Worm (Caenorhabditis elegans): ENCODE results near the gene T04F8.8.

The T04F8.8 gene

ce11 chrX:11608110-11608759, 39.0 kb upstream of the T04F8.8 start:
- TF ChIP-seq dmd-6 (GFP tag; IDR thresholded peaks at IDR 0.05): peak; percentile 81
- TF ChIP-seq nhr-28 (tag; optimal IDR thresholded peaks at IDR 0.05): no peak
- TF ChIP-seq nhr-48 (tag; optimal IDR thresholded peaks at IDR 0.05): peak; percentile 60
- peak; percentile 24 for TF ChIP-seq T20F7.1 (GFP tag; optimal IDR thresholded peaks at IDR 0.05)
- TF ChIP-seq zfp-2 (tag; optimal IDR thresholded peaks at IDR 0.05): no peak
- TF ChIP-seq daf-16 (GFP tag; optimal IDR thresholded peaks at IDR 0.05): peak in 1 of 2 experiments; percentile 71
- TF ChIP-seq daf-16 (tag; optimal IDR thresholded peaks at IDR 0.05): no peak
- TF ChIP-seq dve-1 (tag; optimal IDR thresholded peaks at IDR 0.05; ENCODE audit: insufficient read depth): peak; percentile 64

DNA sequence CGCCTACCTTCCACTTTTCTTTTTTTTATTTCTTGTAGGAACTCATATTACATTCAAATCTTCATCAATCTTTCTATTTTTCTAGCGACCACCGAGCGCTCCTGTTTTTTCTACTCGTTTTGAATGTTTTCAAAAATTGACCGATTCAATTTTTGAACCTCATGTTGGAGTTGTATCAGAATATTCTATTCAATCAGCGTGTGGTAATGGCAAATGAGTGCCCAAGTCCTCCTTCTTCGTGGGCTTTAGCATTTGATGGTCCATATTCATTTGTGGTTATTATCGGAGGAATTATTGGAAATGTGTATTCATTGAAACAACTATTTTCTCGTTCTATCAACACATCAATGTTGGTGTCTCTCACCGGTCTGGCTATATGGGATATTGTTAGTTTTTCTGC, 29.9 kb upstream of the T04F8.8 start, which contains the start of gene F52D10.4:
F52D10.4 (plus strand) TSS at position 84 of the 400 bp plus-strand sequence.
- no peak for TF ChIP-seq ztf-7 (tag; optimal IDR thresholded peaks at IDR 0.05)
- peak in 1 of 2 experiments; percentile 62 for TF ChIP-seq unc-62 (GFP tag; optimal IDR thresholded peaks at IDR 0.05 in 1 of 2)
- TF ChIP-seq unc-62 (tag; optimal IDR thresholded peaks at IDR 0.05): no peak

ce11 chrX:11621997-11622396, 25.3 kb upstream of the T04F8.8 start, which contains the start of gene sto-3:
Gene sto-3 (minus strand): TSS chrX:11622097.
- TF ChIP-seq dmd-8 (GFP tag; IDR thresholded peaks at IDR 0.05) (no peak), nhr-76 (tag; optimal IDR thresholded peaks at IDR 0.05) (no peak), vab-7 (GFP tag; IDR thresholded peaks at IDR 0.05) (no peak), lin-29 (GFP tag; IDR thresholded peaks at IDR 0.05) (no peak), F44E2.7 (GFP tag; IDR thresholded peaks at IDR 0.05) (no peak), madf-5 (GFP tag; IDR thresholded peaks at IDR 0.05) (no peak), nhr-28 (tag; optimal IDR thresholded peaks at IDR 0.05) (no peak), ceh-44 (GFP tag; IDR thresholded peaks at IDR 0.05) (no peak), unc-130 (GFP tag; optimal IDR thresholded peaks at IDR 0.05) (no peak), aly-2 (tag; optimal IDR thresholded peaks at IDR 0.05) (no peak), zag-1 (tag; optimal IDR thresholded peaks at IDR 0.05) (no peak), F49E8.2 (tag; optimal IDR thresholded peaks at IDR 0.05; ENCODE audit: borderline replicate concordance) (no peak), mxl-3 (GFP tag; optimal IDR thresholded peaks at IDR 0.05) (no peak), lim-7 (GFP tag; IDR thresholded peaks at IDR 0.05) (no peak), dpl-1 (GFP tag; optimal IDR thresholded peaks at IDR 0.05) (no peak), arid-1 (GFP tag; conservative IDR thresholded peaks at IDR 0.05) (no peak)

- TF ChIP-seq madf-9 (GFP tag; conservative IDR thresholded peaks at IDR 0.05) (no peak), jun-1 (tag; optimal IDR thresholded peaks at IDR 0.05) (no peak), egl-43 (GFP tag; IDR thresholded peaks at IDR 0.05) (no peak), F49E8.2 (tag; optimal IDR thresholded peaks at IDR 0.05; ENCODE audit: borderline replicate concordance) (no peak), hlh-30 (tag; optimal IDR thresholded peaks at IDR 0.05; ENCODE audit: insufficient read depth) (no peak), php-3 (GFP tag; IDR thresholded peaks at IDR 0.05) (no peak), aha-1 (tag) (no peak), F44E2.7 (GFP tag; IDR thresholded peaks at IDR 0.05) (no peak), hmg-1.1 (GFP tag; IDR thresholded peaks at IDR 0.05) (no peak), nhr-111 (GFP tag; optimal IDR thresholded peaks at IDR 0.05) (no peak), ceh-44 (GFP tag; IDR thresholded peaks at IDR 0.05) (no peak), nhr-77 (tag; optimal IDR thresholded peaks at IDR 0.05) (no peak), R02D3.7 (tag; optimal IDR thresholded peaks at IDR 0.05) (no peak), fkh-10 (GFP tag; optimal IDR thresholded peaks at IDR 0.05) (no peak), Y75B8A.6 (GFP tag; IDR thresholded peaks at IDR 0.05) (no peak), lin-13 (GFP tag; optimal IDR thresholded peaks at IDR 0.05) (no peak), snpc-4 (tag; optimal IDR thresholded peaks at IDR 0.05) (no peak)
These were observed 23.8 kb upstream of the T04F8.8 start for ce11 chrX:11623442-11623841.
